Worm (Caenorhabditis elegans): ENCODE measurements around the gene mrpl-49.

Gene mrpl-49

DNA sequence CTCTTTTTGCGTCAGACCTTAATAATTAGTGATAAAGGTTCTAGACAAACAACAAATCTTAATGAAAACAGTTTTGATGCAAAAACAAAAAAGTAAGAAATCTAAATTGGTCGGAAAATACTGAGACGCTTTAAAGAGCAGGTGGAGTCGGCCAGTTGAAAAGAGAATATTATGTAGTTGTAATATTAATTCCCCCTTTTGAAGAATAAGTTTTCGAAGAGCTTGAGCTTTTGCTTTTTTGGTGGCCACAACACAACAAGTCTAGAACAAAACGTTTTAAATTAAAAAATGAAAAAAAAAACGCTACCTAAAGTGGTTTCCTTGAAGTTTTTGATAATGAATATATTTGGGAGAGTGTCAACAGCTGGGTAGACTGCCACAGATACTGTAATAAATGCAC is 12.0 kb upstream of the mrpl-49 start, which contains the start of gene str-178:
TSS of gene str-178 (minus strand) at position 101 of the 400 bp plus-strand sequence.
- TF ChIP-seq him-1 (tag; optimal IDR thresholded peaks at IDR 0.05) (no peak), dao-5 (tag; optimal IDR thresholded peaks at IDR 0.05) (no peak), W03F9.2 (tag; optimal IDR thresholded peaks at IDR 0.05) (no peak)

DNA sequence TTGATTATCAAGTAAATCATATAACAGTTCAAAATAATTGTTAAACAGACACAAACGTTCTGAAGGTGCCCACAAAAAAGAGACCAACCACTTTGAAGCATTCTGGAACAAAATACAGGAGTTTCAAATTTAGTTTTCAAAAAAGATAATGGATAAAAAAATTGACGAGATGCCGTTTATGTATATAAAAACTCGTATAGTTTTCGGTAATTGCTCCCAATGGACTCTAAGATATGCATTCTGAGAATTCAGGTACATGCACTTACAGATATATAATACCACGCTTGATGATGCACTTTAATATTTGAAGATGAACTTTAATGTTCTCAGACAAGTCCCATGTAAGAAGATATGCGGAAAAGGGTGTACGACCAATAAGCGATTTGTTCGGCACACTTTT is 9.8 kb upstream of the mrpl-49 start, which contains the start of gene str-181:
TSS of gene str-181 (minus strand) at position 101 of the 400 bp plus-strand sequence.
- TF ChIP-seq him-1 (tag; optimal IDR thresholded peaks at IDR 0.05), result no peak
- TF ChIP-seq dao-5 (tag; optimal IDR thresholded peaks at IDR 0.05), result no peak
- TF ChIP-seq W03F9.2 (tag; optimal IDR thresholded peaks at IDR 0.05), result no peak

DNA sequence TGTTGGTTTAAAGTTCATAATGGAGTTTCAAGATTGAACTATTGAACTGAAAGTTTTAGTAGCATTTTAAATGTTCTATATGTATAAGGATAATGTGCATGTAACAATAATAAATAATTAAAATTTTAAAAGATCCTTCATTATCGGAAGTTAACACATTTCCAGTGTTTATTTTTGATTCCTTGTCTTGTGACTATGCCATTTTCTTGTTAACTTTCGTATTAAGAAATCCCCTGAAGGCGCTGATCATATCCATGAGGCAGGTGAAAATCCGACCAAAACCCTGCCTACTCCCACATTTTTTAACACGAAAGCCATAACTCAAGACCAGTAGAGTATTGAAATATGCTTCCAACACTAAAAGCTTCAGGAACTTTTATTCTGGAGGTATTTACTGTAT is 8.7 kb upstream of the mrpl-49 start, which contains the start of gene R11D1.7:
TSS of gene R11D1.7 (plus strand) at position 301 of the 400 bp plus-strand sequence.
- TF ChIP-seq him-1 (tag; optimal IDR thresholded peaks at IDR 0.05), result no peak
- TF ChIP-seq dao-5 (tag; optimal IDR thresholded peaks at IDR 0.05), result no peak
- no peak for TF ChIP-seq W03F9.2 (tag; optimal IDR thresholded peaks at IDR 0.05)

DNA sequence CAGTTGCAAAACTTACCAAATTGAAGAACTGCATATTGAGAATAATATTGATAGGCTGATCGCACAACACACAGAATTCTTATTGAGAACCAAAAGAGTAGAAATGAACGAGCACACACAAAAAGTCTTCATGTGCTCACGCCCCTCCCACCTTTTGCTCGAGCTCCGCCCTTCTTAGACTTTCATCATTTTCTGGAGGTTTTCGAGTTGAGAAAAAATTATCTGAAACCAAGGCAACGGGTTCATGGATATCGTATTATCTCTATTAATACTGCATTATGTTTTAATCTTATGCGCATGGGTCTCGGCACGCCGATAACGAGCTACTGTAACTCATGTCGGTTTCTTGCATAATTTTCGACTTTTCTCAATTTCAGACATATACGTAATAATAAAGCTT is 2.5 kb upstream of the mrpl-49 start, which contains the start of gene R11D1.12:
TSS of gene R11D1.12 (minus strand) at position 101 of the 400 bp plus-strand sequence.
- TF ChIP-seq W03F9.2 (tag; optimal IDR thresholded peaks at IDR 0.05) (no peak), him-1 (tag; optimal IDR thresholded peaks at IDR 0.05) (no peak), dao-5 (tag; optimal IDR thresholded peaks at IDR 0.05) (no peak)

DNA sequence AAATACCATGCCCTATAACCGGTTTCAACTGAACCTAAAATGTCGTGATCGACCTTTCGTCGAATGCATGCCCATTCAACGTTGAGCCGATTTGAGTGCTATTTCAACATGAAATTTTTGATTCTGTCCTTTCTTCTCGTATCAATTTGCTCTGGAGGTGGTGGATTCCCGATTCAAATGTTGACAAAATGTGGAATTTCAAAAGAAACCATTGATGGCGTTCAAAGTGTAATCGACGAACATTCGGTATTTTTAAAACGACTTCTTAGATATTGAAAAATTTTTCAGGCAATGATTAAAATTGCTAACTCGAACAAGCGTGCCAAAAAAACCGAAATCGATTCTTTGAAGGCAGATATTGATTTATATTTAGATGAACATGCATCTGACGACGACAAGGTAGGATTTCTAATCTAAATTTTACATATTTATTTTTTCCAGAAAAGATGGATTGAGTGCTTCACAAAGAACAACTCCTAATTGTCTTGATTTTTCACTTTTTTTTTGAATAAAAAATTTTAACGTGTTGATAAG is 1.3 kb upstream of the mrpl-49 start, which contains the start of gene R11D1.13:
TSS of gene R11D1.13 (plus strand) at position 51 of the 534 bp plus-strand sequence.
- TF ChIP-seq W03F9.2 (tag; optimal IDR thresholded peaks at IDR 0.05) (no peak), dao-5 (tag; optimal IDR thresholded peaks at IDR 0.05) (no peak), him-1 (tag; optimal IDR thresholded peaks at IDR 0.05) (no peak)

DNA sequence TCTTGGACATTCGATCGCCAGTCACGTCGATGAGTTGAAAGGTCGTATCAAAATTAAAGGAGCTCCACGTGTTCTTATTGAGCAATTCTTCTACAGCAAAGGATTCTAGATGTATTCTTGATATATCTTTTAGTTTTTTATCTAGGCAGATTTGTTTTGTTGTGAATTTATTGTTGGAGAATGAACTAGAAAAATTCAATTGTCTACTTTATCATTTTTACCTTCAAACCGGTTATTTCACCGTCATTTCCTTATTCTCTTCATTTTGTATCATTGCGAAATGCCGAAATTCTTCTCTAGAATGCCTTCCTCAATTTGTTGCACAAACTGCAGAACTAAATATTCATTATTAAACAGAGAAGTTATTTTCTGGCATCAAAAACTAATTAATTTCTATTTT is 789 bp downstream of the mrpl-49 start, which contains the start of gene R11D1.10:
TSS of gene R11D1.10 (plus strand) at position 301 of the 400 bp plus-strand sequence.
- TF ChIP-seq dao-5 (tag; optimal IDR thresholded peaks at IDR 0.05) (no peak), him-1 (tag; optimal IDR thresholded peaks at IDR 0.05) (no peak), W03F9.2 (tag; optimal IDR thresholded peaks at IDR 0.05) (no peak)

DNA sequence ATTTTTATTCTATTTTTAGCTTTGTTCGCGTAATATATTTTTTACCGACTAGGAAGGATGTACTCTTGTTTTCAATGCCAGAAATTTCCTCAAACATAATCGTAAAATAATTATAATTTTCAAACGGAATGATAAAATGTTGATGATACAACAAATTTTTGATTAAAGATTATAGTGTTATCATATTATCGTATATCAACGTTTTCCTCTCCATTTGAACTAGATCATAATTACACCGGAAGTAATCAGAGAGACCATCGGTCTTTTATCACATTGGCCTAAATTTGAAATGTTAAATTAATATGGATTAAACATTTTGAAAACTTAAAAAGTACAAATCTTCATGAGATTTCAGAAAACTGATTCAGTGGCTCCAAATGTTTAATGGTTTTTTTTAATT is 4.3 kb downstream of the mrpl-49 start:
- TF ChIP-seq W03F9.2 (tag; optimal IDR thresholded peaks at IDR 0.05), result no peak
- TF ChIP-seq dao-5 (tag; optimal IDR thresholded peaks at IDR 0.05), result no peak
- TF ChIP-seq him-1 (tag; optimal IDR thresholded peaks at IDR 0.05), result no peak

DNA sequence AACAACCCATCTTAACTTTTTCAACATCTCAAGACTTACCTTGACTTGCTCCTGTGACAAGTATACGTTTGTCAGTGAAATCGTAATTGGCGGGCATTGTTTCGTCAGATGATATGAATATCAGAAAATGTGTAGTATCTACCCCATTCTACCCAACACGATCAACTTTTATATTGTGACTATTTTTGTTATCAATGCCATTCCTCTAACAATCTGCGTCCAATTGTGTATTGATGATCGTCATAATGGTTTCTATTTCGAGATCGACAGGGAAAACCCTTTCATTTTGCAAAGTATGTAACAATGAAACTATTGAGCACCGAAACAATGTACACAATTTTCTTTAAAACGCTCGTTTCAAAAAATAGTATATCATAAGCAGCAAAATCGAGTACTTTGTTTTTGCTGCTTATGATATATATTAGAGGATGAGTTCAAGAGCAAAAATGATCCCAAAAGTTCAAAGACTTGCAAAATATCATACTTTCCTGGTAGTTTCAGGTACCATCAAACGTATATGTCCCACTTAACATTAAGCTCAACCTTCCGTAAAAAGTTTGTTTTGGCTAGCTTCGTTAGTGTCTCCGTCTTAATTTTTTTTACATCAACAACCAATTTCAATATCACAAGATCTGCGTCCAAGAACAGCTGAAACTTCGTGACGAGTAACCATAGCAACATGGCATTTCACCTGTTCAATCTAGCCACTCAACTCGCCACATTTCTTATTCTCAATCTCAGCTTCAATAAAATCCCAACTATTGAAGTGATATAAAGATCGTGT is 5.2 kb downstream of the mrpl-49 start, which contains the start of the genes dhs-21 and xbx-9:
TSS of gene dhs-21 (minus strand) at position 181 of the 784 bp plus-strand sequence.
TSS of gene xbx-9 (plus strand) at position 734 of the 784 bp plus-strand sequence.
- TF ChIP-seq W03F9.2 (tag; optimal IDR thresholded peaks at IDR 0.05) (no peak), dao-5 (tag; optimal IDR thresholded peaks at IDR 0.05) (no peak), him-1 (tag; optimal IDR thresholded peaks at IDR 0.05) (no peak)

DNA sequence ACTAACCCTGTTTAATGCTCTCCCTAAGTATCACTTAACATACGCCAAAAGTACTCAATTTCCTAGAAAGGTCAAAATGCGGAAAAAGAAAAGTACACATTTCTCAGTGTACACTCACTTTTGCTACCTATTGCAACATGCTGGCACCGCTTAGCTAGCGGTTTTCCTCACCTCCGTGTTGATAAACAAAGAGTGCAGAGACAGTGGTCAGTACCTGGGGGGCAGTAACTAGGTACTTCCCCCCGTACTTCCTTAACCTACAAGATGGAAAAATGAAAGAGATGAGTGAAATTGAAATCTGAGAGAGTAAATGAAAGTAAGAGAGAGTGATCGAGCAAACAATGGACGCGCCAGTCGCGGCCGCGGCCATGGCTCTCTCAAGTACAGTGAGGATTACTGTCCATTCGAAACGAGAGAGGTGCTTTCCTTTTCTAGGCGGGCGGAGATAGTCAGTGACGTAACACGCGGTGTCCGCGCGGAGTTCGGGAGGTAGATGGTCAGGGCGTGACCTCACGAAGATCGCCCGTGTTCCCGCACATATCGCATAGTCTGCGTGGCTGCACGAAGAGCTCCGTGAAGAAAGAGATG is 7.8 kb downstream of the mrpl-49 start, which contains the start of gene cky-1:
TSS of gene cky-1 (plus strand) at position 538 of the 588 bp plus-strand sequence.
- TF ChIP-seq him-1 (tag; optimal IDR thresholded peaks at IDR 0.05) (no peak), W03F9.2 (tag; optimal IDR thresholded peaks at IDR 0.05) (no peak), dao-5 (tag; optimal IDR thresholded peaks at IDR 0.05) (no peak)

DNA sequence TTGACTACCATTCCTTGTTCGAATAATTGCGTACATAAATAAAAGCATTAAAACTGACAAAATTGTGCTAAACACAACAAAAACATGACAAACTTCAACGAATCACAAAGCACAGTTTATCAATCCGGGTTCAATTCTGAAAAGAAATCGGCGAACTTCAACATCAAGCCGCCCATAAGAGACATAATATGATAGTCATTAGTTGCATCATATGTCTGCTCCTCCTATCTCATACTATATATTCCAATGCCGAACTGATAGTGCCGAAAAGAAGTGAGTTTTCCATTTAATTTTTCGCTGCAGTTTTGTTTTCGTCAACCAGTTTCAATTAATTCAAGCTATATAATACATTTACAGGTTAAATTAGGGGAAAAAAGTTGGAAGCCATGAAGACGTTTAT is 13.3 kb downstream of the mrpl-49 start, which contains the start of gene hrg-7:
TSS of gene hrg-7 (plus strand) at position 358 of the 400 bp plus-strand sequence.
- TF ChIP-seq dao-5 (tag; optimal IDR thresholded peaks at IDR 0.05) (no peak), him-1 (tag; optimal IDR thresholded peaks at IDR 0.05) (no peak), W03F9.2 (tag; optimal IDR thresholded peaks at IDR 0.05) (no peak)

DNA sequence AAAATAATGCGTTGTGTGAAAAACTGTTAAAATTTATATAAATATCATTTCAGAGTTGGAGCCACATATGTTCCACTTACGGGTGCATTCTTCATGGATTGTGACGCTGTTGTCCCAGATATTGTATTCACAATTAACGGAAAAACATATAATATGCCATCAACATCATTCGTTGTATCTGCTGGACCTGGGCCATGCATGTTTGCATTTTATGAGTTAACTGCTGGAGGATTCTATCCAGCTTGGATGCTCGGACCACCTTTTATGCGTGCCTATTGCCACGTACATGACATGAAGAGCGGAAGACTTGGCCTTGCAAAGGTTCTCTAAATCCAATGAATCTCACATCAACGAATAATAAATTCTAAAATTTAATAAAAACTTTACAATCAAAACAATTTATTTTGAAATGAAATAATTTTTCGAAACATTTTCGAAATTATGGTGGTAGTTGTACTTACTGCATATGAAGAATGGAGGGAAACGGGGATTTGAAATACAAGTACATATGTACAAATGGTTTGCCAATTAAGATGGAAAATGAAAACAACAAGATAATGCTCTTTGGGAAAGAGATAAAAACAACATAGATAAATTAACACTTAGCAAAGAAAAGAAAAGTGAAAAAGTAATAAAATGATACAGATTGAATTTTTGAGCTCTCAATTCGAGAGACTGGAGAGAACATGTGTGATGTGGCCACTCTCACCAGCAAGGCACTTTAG is 15.5 kb downstream of the mrpl-49 start:
- TF ChIP-seq him-1 (tag; optimal IDR thresholded peaks at IDR 0.05) (no peak), W03F9.2 (tag; optimal IDR thresholded peaks at IDR 0.05) (no peak), dao-5 (tag; optimal IDR thresholded peaks at IDR 0.05) (no peak)

DNA sequence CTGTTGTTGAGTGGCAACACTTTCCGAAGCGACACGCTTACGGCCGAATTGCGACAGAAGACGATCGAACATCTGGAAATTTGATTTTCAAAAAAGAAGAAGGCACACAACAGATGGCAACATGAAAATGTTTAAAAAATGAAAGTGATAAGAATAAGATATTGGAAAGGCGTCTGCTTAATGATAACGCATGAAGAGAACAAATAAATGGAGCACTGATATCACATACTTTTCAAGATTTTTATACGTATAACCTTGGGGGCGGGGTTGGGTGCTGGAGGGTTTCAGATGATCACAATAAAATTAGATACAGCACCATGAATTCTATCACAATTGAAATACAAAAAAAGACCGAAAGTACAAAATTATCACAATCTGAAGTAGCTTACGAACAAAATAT is 16.5 kb downstream of the mrpl-49 start, which contains the start of gene C15C8.7:
TSS of gene C15C8.7 (minus strand) at position 72 of the 400 bp plus-strand sequence.
- no peak for TF ChIP-seq W03F9.2 (tag; optimal IDR thresholded peaks at IDR 0.05)
- no peak for TF ChIP-seq dao-5 (tag; optimal IDR thresholded peaks at IDR 0.05)
- TF ChIP-seq him-1 (tag; optimal IDR thresholded peaks at IDR 0.05), result no peak

DNA sequence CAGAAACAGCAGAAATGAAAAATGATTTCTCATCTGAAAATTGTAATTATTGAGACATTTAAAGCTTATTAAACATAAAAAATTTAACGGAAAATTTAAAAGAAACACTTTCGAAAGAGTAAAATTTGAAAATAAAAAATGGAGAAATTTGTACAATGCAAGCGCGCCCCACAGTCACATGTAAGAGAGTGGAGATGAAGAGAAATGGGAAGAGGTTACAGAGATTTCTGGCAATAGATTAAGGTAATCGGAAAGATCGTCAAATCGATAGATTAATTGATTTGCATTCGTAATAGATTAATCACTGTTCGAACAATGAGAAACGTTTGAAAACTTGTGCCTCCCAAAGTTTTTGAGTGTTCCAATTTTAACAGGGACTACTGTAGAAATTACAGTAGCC is 19.0 kb downstream of the mrpl-49 start, which contains the start of gene C15C8.4:
TSS of gene C15C8.4 (minus strand) at position 33 of the 400 bp plus-strand sequence.
- TF ChIP-seq him-1 (tag; optimal IDR thresholded peaks at IDR 0.05), result no peak

All from whole organism, L4/young adult.